Worm (Caenorhabditis elegans): ENCODE results near the gene ncl-1.

The ncl-1 gene

DNA sequence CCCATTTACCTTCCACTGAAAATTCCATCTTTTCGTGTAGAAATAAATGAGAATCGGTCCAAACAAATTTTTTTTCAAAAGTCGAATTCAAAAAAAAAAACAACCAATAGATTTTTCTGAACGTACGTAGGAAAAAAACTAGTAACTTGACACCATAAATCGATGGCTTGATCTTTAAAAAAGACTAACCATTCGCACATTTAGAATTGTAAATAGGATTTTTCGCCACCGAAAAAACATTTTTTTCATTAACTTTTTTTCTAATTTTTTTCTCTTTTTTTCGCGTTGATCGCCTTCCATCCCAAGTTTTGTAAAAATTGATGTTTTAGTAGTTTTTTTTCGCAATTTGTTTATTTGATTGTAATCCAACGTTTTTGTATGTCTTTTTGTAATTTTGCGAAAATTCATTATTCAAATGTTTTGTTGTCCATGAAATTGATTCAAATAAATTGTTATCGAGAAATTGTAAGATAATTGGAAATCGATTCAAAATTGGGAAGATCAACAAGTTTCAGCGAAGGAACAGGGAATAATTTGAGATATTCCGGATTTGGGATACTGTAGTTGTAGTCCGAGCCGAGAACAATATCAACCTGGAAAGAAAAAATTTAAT is 18.2 kb downstream of the ncl-1 start (continued):
- TF ChIP-seq ctbp-1 (GFP tag; IDR thresholded peaks at IDR 0.05) = no peak; the same call in 1 of the 2 replicates
- TF ChIP-seq Y105C5A.15 (GFP tag; IDR thresholded peaks at IDR 0.05) = 0 out of 2 replicates have a peak, but pooled peaks have one; percentile 44
- no peak for TF ChIP-seq spr-1 (tag; optimal IDR thresholded peaks at IDR 0.05)
- no peak for TF ChIP-seq zag-1 (tag; optimal IDR thresholded peaks at IDR 0.05)
- no peak for TF ChIP-seq F44E2.7 (GFP tag; IDR thresholded peaks at IDR 0.05)
- TF ChIP-seq dmd-8 (GFP tag; IDR thresholded peaks at IDR 0.05) = no peak
- no peak for TF ChIP-seq dpl-1 (GFP tag; optimal IDR thresholded peaks at IDR 0.05)
- TF ChIP-seq lir-3 (tag; optimal IDR thresholded peaks at IDR 0.05) = no peak
- no peak for TF ChIP-seq lin-13 (GFP tag; optimal IDR thresholded peaks at IDR 0.05)
- TF ChIP-seq T20F7.1 (GFP tag; optimal IDR thresholded peaks at IDR 0.05) = no peak
- TF ChIP-seq cey-2 (tag; optimal IDR thresholded peaks at IDR 0.05; ENCODE audit: borderline replicate concordance, insufficient read depth) = no peak
- TF ChIP-seq ceh-62 (tag; optimal IDR thresholded peaks at IDR 0.05) = no peak
- no peak for TF ChIP-seq daf-8 (GFP tag; IDR thresholded peaks at IDR 0.05)
- TF ChIP-seq ceh-20 (GFP tag; IDR thresholded peaks at IDR 0.05) = 0 out of 2 replicates have a peak, but pooled peaks have one; percentile 8
- TF ChIP-seq ama-1 (optimal IDR thresholded peaks at IDR 0.05) = no peak
- no peak; the same call in 1 of the 2 replicates for TF ChIP-seq egl-43 (GFP tag; IDR thresholded peaks at IDR 0.05)
- TF ChIP-seq set-16 (GFP tag; IDR thresholded peaks at IDR 0.05) = no peak
- no peak for TF ChIP-seq unc-62 (GFP tag; optimal IDR thresholded peaks at IDR 0.05 in 1 of 2)
- no peak for TF ChIP-seq unc-62 (tag; optimal IDR thresholded peaks at IDR 0.05)
- TF ChIP-seq nhr-6 (tag; optimal IDR thresholded peaks at IDR 0.05) = no peak
- no peak for TF ChIP-seq hlh-11 (tag; optimal IDR thresholded peaks at IDR 0.05)
- peak; percentile 42; the same call in 1 of the 2 replicates for TF ChIP-seq zfp-3 (GFP tag; conservative IDR thresholded peaks at IDR 0.05)
- TF ChIP-seq madf-9 (GFP tag; conservative IDR thresholded peaks at IDR 0.05) = no peak
- no peak for TF ChIP-seq F26F4.8 (GFP tag; conservative IDR thresholded peaks at IDR 0.05)
- no peak for TF ChIP-seq lin-1 (GFP tag; IDR thresholded peaks at IDR 0.05)
- TF ChIP-seq madf-5 (GFP tag; IDR thresholded peaks at IDR 0.05) = no peak
- no peak for TF ChIP-seq daf-16 (GFP tag; optimal IDR thresholded peaks at IDR 0.05)
- peak; percentile 35 for TF ChIP-seq daf-16 (tag; optimal IDR thresholded peaks at IDR 0.05)
- TF ChIP-seq zip-11 (GFP tag; IDR thresholded peaks at IDR 0.05) = no peak
- TF ChIP-seq unc-130 (GFP tag; optimal IDR thresholded peaks at IDR 0.05) = no peak
- no peak for TF ChIP-seq Y48G9A.11 (GFP tag; IDR thresholded peaks at IDR 0.05)
- TF ChIP-seq nhr-102 (tag; optimal IDR thresholded peaks at IDR 0.05) = peak; percentile 27
- TF ChIP-seq lin-15B (tag; optimal IDR thresholded peaks at IDR 0.05) = no peak
- TF ChIP-seq nhr-77 (tag; optimal IDR thresholded peaks at IDR 0.05) = peak; percentile 67
- peak; percentile 12 for TF ChIP-seq hlh-30 (tag; optimal IDR thresholded peaks at IDR 0.05; ENCODE audit: insufficient read depth)
- no peak for TF ChIP-seq dmd-6 (GFP tag; IDR thresholded peaks at IDR 0.05)
- no peak for TF ChIP-seq nhr-10 (tag; optimal IDR thresholded peaks at IDR 0.05)
- no peak for TF ChIP-seq zfp-2 (tag; optimal IDR thresholded peaks at IDR 0.05)
- TF ChIP-seq ces-1 (GFP tag; optimal IDR thresholded peaks at IDR 0.05) = no peak
- no peak for TF ChIP-seq nhr-41 (GFP tag; IDR thresholded peaks at IDR 0.05)
- TF ChIP-seq nhr-237 (tag; optimal IDR thresholded peaks at IDR 0.05) = no peak
- no peak for TF ChIP-seq sdz-12 (GFP tag; optimal IDR thresholded peaks at IDR 0.05)
- no peak for TF ChIP-seq lim-7 (GFP tag; IDR thresholded peaks at IDR 0.05)
- TF ChIP-seq snpc-4 (tag; optimal IDR thresholded peaks at IDR 0.05) = no peak
- TF ChIP-seq D1046.2 (GFP tag; IDR thresholded peaks at IDR 0.05) = no peak
- peak; percentile 20 for TF ChIP-seq mep-1 (tag; optimal IDR thresholded peaks at IDR 0.05)
- TF ChIP-seq nhr-42 (GFP tag; IDR thresholded peaks at IDR 0.05) = 0 out of 2 replicates have a peak, but pooled peaks have one; percentile 35
- TF ChIP-seq rbr-2 (tag; optimal IDR thresholded peaks at IDR 0.05) = no peak
- TF ChIP-seq lin-39 (tag; optimal IDR thresholded peaks at IDR 0.05) = no peak
- no peak for TF ChIP-seq snpc-1.2 (GFP tag; IDR thresholded peaks at IDR 0.05)
- TF ChIP-seq gei-8 (GFP tag; optimal IDR thresholded peaks at IDR 0.05) = peak; percentile 56
- TF ChIP-seq nhr-111 (GFP tag; optimal IDR thresholded peaks at IDR 0.05) = no peak

All from whole organism, L4 larva.